Fruit fly (Drosophila melanogaster) whole organism, embryonic: ENCODE results near the gene Tace.

ENCODE experiments used
- CG10321 ChIP-seq: fragments of 200-800 bp; sonication (Bioruptor generic); IDR thresholded peaks from 2 replicates; pipeline ENCODE4 v1.3.6; 2022; ENCODE audit warnings: missing biosample characterization, missing genetic modification characterization
- CG10979 ChIP-seq: fragments of 200-800 bp; sonication (Bioruptor generic); optimal IDR thresholded peaks from 2 replicates; lab custom pipeline; 2018; ENCODE audit warnings: missing biosample characterization, mild to moderate bottlenecking, missing genetic modification characterization, moderate library complexity
- CG11247 ChIP-seq: fragments of 200-800 bp; sonication (Bioruptor generic); IDR thresholded peaks from 2 replicates; pipeline ENCODE4 v1.3.6; 2022; ENCODE audit warnings: missing biosample characterization, missing genetic modification characterization
- CG1233 ChIP-seq: fragments of 200-800 bp; sonication (Bioruptor generic); optimal IDR thresholded peaks from 4 replicates; lab custom pipeline; 2018; ENCODE audit warnings: missing biosample characterization, mild to moderate bottlenecking, missing genetic modification characterization
- CG12744 ChIP-seq: fragments of 200-800 bp; sonication (Bioruptor generic); optimal IDR thresholded peaks from 2 replicates; lab custom pipeline; 2016; ENCODE audit warnings: missing biosample characterization, missing genetic modification characterization
- CG13424 ChIP-seq: fragments of 200-800 bp; sonication (Bioruptor generic); optimal IDR thresholded peaks from 2 replicates; lab custom pipeline; 2019; ENCODE audit warnings: missing biosample characterization, mild to moderate bottlenecking, missing genetic modification characterization, moderate library complexity
- CG1647 ChIP-seq: fragments of 200-800 bp; sonication (Bioruptor generic); optimal IDR thresholded peaks from 3 replicates; lab custom pipeline; 2016; ENCODE audit warnings: missing biosample characterization, missing genetic modification characterization
- CG17829 ChIP-seq: fragments of 200-800 bp; optimal IDR thresholded peaks from 2 replicates; lab custom pipeline; 2019; ENCODE audit warnings: missing biosample characterization, mild to moderate bottlenecking, missing genetic modification characterization, moderate library complexity
- CG2129 ChIP-seq: fragments of 200-800 bp; sonication (Bioruptor generic); IDR thresholded peaks from 2 replicates; pipeline ENCODE4 v1.3.6; 2022; ENCODE audit warnings: missing biosample characterization, missing genetic modification characterization; ENCODE audit not compliant: partially characterized antibody
- CG32532 ChIP-seq: fragments of 200-800 bp; sonication (Bioruptor generic); IDR thresholded peaks from 2 replicates; pipeline ENCODE4 v1.3.6; 2022; ENCODE audit warnings: missing biosample characterization, missing genetic modification characterization
- CG34376 ChIP-seq: fragments of 200-800 bp; sonication (Bioruptor generic); optimal IDR thresholded peaks from 2 replicates; lab custom pipeline; 2018; ENCODE audit warnings: missing biosample characterization, mild to moderate bottlenecking, missing genetic modification characterization
- CG8388 ChIP-seq: fragments of 200-800 bp; sonication (Bioruptor generic); optimal IDR thresholded peaks from 2 replicates; lab custom pipeline; 2019; ENCODE audit warnings: missing biosample characterization, mild to moderate bottlenecking, missing genetic modification characterization, moderate library complexity
- CG9932 ChIP-seq: fragments of 200-800 bp; sonication (Bioruptor generic); IDR thresholded peaks from 2 replicates; pipeline ENCODE4 v1.3.6; 2022; ENCODE audit warnings: missing biosample characterization, missing genetic modification characterization
- Dref ChIP-seq: fragments of 200-800 bp; sonication (Bioruptor generic); IDR thresholded peaks from 2 replicates; pipeline ENCODE4 v1.3.6; 2022; ENCODE audit warnings: missing biosample characterization, missing genetic modification characterization
- Ets65A ChIP-seq: fragments of 200-800 bp; sonication (Bioruptor generic); peaks from one replicate; lab custom pipeline; 2016; ENCODE audit warnings: missing biosample characterization, missing genetic modification characterization
- Gsc ChIP-seq: fragments of 200-800 bp; sonication (Bioruptor generic); IDR thresholded peaks from 2 replicates; pipeline ENCODE4 v1.3.6; 2022; ENCODE audit warnings: missing biosample characterization, missing genetic modification characterization
- HmgD ChIP-seq: fragments of 200-800 bp; sonication (Bioruptor generic); optimal IDR thresholded peaks from 3 replicates; lab custom pipeline; 2016; ENCODE audit warnings: missing biosample characterization, missing genetic modification characterization
- Hsf ChIP-seq: fragments of 200-800 bp; sonication (Bioruptor generic); optimal IDR thresholded peaks from 3 replicates; lab custom pipeline; 2016; ENCODE audit warnings: missing biosample characterization, missing genetic modification characterization
- Lpt ChIP-seq: fragments of >200 bp; optimal IDR thresholded peaks from 2 replicates; lab custom pipeline; 2018; ENCODE audit warnings: missing biosample characterization, missing genetic modification characterization
- Med ChIP-seq: fragments of 200-800 bp; sonication (Bioruptor generic); peaks from one replicate; lab custom pipeline; 2016; ENCODE audit warnings: missing biosample characterization, missing genetic modification characterization, mild to moderate bottlenecking, inconsistent platforms, moderate library complexity
- NfI ChIP-seq: fragments of 200-800 bp; sonication (Bioruptor generic); optimal IDR thresholded peaks from 3 replicates; lab custom pipeline; 2018; ENCODE audit warnings: missing biosample characterization, mild to moderate bottlenecking, missing genetic modification characterization, moderate library complexity
- ara ChIP-seq: fragments of 200-800 bp; sonication (Bioruptor generic); IDR thresholded peaks from 2 replicates; pipeline ENCODE4 v1.3.6; 2022; ENCODE audit warnings: missing biosample characterization, missing genetic modification characterization
- bigmax ChIP-seq: fragments of 200-800 bp; sonication (Bioruptor generic); optimal IDR thresholded peaks from 2 replicates; lab custom pipeline; 2018; ENCODE audit warnings: missing biosample characterization, mild to moderate bottlenecking, missing genetic modification characterization
- cato ChIP-seq: fragments of 200-800 bp; sonication (Bioruptor generic); optimal IDR thresholded peaks from 2 replicates; lab custom pipeline; 2016; ENCODE audit warnings: missing biosample characterization, missing genetic modification characterization, borderline replicate concordance
- caup ChIP-seq: fragments of 200-800 bp; sonication (Bioruptor generic); optimal IDR thresholded peaks from 3 replicates; lab custom pipeline; 2017; ENCODE audit warnings: missing biosample characterization, mild to moderate bottlenecking, missing genetic modification characterization, moderate library complexity; ENCODE audit not compliant: severe bottlenecking
- corto ChIP-seq: fragments of 200-800 bp; sonication (Bioruptor generic); optimal IDR thresholded peaks from 2 replicates; lab custom pipeline; 2016; ENCODE audit warnings: missing biosample characterization, mild to moderate bottlenecking, missing genetic modification characterization, moderate library complexity
- dimm ChIP-seq: fragments of 200-800 bp; sonication (Bioruptor generic); IDR thresholded peaks from 2 replicates; pipeline ENCODE4 v1.3.6; 2022; ENCODE audit warnings: missing biosample characterization, missing genetic modification characterization
- dpn ChIP-seq, 2 experiments: fragments of 200-800 bp; sonication (Bioruptor generic); optimal IDR thresholded peaks; 3 replicates each; lab custom pipeline; 2016; ENCODE audit warnings: missing biosample characterization in 2 of 2, missing genetic modification characterization in 2 of 2
- dysf ChIP-seq: fragments of 200-800 bp; sonication (Bioruptor generic); IDR thresholded peaks from 3 replicates; pipeline ENCODE4 v1.3.6; 2022; ENCODE audit warnings: missing biosample characterization, missing genetic modification characterization
- fd96Cb ChIP-seq: fragments of 200-800 bp; sonication (Bioruptor generic); optimal IDR thresholded peaks from 2 replicates; lab custom pipeline; 2018; ENCODE audit warnings: missing biosample characterization, mild to moderate bottlenecking, missing genetic modification characterization, moderate library complexity
- fu2 ChIP-seq: fragments of 200-800 bp; sonication (Bioruptor generic); optimal IDR thresholded peaks from 2 replicates; lab custom pipeline; 2016; ENCODE audit warnings: missing biosample characterization, missing genetic modification characterization
- gce ChIP-seq: fragments of 200-800 bp; sonication (Bioruptor generic); IDR thresholded peaks from 3 replicates; pipeline ENCODE4 v1.3.6; 2022; ENCODE audit warnings: missing biosample characterization, missing genetic modification characterization
- gro ChIP-seq: fragments of 200-800 bp; sonication (Bioruptor generic); optimal IDR thresholded peaks from 2 replicates; lab custom pipeline; 2016; ENCODE audit warnings: missing biosample characterization, missing genetic modification characterization
- gsb ChIP-seq: fragments of 200-800 bp; sonication (Bioruptor generic); IDR thresholded peaks from 2 replicates; pipeline ENCODE4 v1.3.6; 2022; ENCODE audit warnings: missing biosample characterization, missing genetic modification characterization
- ind ChIP-seq: fragments of 200-800 bp; sonication (Bioruptor generic); optimal IDR thresholded peaks from 3 replicates; lab custom pipeline; 2016; ENCODE audit warnings: missing biosample characterization, missing genetic modification characterization
- insv ChIP-seq, 2 experiments: fragments of 200-800 bp; sonication (Bioruptor generic); optimal IDR thresholded peaks; 3 replicates each; lab custom pipeline; 2016 to 2018; ENCODE audit warnings: missing biosample characterization in 2 of 2, missing genetic modification characterization in 2 of 2
- kah ChIP-seq: fragments of 200-800 bp; sonication (Bioruptor generic); optimal IDR thresholded peaks from 2 replicates; lab custom pipeline; 2018; ENCODE audit warnings: missing biosample characterization, mild to moderate bottlenecking, missing genetic modification characterization
- kay ChIP-seq: fragments of 200-800 bp; sonication (Bioruptor generic); optimal IDR thresholded peaks from 2 replicates; lab custom pipeline; 2016; ENCODE audit warnings: missing biosample characterization, missing genetic modification characterization
- klu ChIP-seq: fragments of 200-800 bp; sonication (Bioruptor generic); IDR thresholded peaks from 2 replicates; pipeline ENCODE4 v1.3.6; 2022; ENCODE audit warnings: missing biosample characterization, missing genetic modification characterization
- maf-S ChIP-seq: fragments of 200-800 bp; sonication (Bioruptor generic); optimal IDR thresholded peaks from 2 replicates; lab custom pipeline; 2016; ENCODE audit warnings: missing biosample characterization, missing genetic modification characterization
- nerfin-2 ChIP-seq: fragments of 200-800 bp; sonication (Bioruptor generic); IDR thresholded peaks from 2 replicates; pipeline ENCODE4 v1.3.6; 2022; ENCODE audit warnings: missing biosample characterization, missing genetic modification characterization; ENCODE audit not compliant: partially characterized antibody
- oc ChIP-seq: fragments of 200-800 bp; sonication (Bioruptor generic); optimal IDR thresholded peaks from 2 replicates; lab custom pipeline; 2018; ENCODE audit warnings: missing biosample characterization, mild to moderate bottlenecking, missing genetic modification characterization, moderate library complexity
- otp ChIP-seq: fragments of 200-800 bp; sonication (Bioruptor generic); IDR thresholded peaks from 3 replicates; pipeline ENCODE4, ENCODE4 v1.3.6; 2022; ENCODE audit warnings: missing biosample characterization, missing genetic modification characterization
- psq ChIP-seq: fragments of 200-800 bp; sonication (Bioruptor generic); optimal IDR thresholded peaks from 2 replicates; lab custom pipeline; 2017; ENCODE audit warnings: missing biosample characterization, missing genetic modification characterization
- pum ChIP-seq: fragments of 200-800 bp; sonication (Bioruptor generic); optimal IDR thresholded peaks from 2 replicates; lab custom pipeline; 2016; ENCODE audit warnings: missing biosample characterization, missing genetic modification characterization
- schlank ChIP-seq: fragments of 200-800 bp; sonication (Bioruptor generic); optimal IDR thresholded peaks from 2 replicates; lab custom pipeline; 2018; ENCODE audit warnings: missing biosample characterization, mild to moderate bottlenecking, missing genetic modification characterization
- sisA ChIP-seq: fragments of 200-800 bp; sonication (Bioruptor generic); IDR thresholded peaks from 2 replicates; pipeline ENCODE4 v1.3.6; 2022; ENCODE audit warnings: missing biosample characterization, missing genetic modification characterization
- stwl ChIP-seq: fragments of 200-800 bp; sonication (Bioruptor generic); optimal IDR thresholded peaks from 3 replicates; lab custom pipeline; 2018; ENCODE audit warnings: missing biosample characterization, mild to moderate bottlenecking, missing genetic modification characterization, moderate library complexity
- zen ChIP-seq: fragments of 200-800 bp; sonication (Bioruptor generic); optimal IDR thresholded peaks from 3 replicates; lab custom pipeline; 2018; ENCODE audit warnings: missing biosample characterization, mild to moderate bottlenecking, missing genetic modification characterization, moderate library complexity
- zfh1 ChIP-seq: fragments of 200-800 bp; sonication (Bioruptor generic); IDR thresholded peaks from 3 replicates; pipeline ENCODE4 v1.3.6; 2022; ENCODE audit warnings: missing biosample characterization, missing genetic modification characterization

The Tace gene

dm6 chr3R:30043139-30043744 is 42.9 kb downstream of the Tace start, which contains the start of gene Sry-delta (continued):
- TF ChIP-seq CG34376 (peak; percentile 72), gsb (GFP tag; lab: Robert Waterston, UW) (0 out of 2 replicates have a peak, but pooled peaks have one; percentile 8), Lpt (no peak), HmgD (GFP tag; lab: Kevin White, UChicago) (peak; percentile 96), nerfin-2 (GFP tag; lab: Robert Waterston, UW) (peak; percentile 19; the same call in 1 of the 2 replicates), Ets65A (GFP tag; lab: Kevin White, UChicago) (peak; percentile 99), CG17829 (tag; lab: Kevin White, UChicago) (peak; percentile 84), ara (GFP tag; lab: Robert Waterston, UW) (peak; percentile 76), CG1647 (GFP tag; lab: Kevin White, UChicago) (peak; percentile 91), kah (peak; percentile 21), ind (GFP tag; lab: Kevin White, UChicago) (peak; percentile 88), CG32532 (peak; percentile 88), dysf (GFP tag; lab: Robert Waterston, UW) (peak; percentile 59; the same call in 2 of the 3 replicates), stwl (peak; percentile 93), CG8388 (peak; percentile 56), psq (GFP tag; lab: Kevin White, UChicago) (peak; percentile 60), otp (GFP tag; lab: Robert Waterston, UW) (peak; percentile 80), fu2 (GFP tag; lab: Kevin White, UChicago) (peak; percentile 81), dpn (GFP tag; optimal IDR thresholded peaks at IDR 0.05; lab: Kevin White, UChicago) (peak; percentile 88 to 93), Gsc (GFP tag; lab: Robert Waterston, UW) (no peak), NfI (GFP tag; lab: Kevin White, UChicago) (peak; percentile 83), Hsf (GFP tag; lab: Kevin White, UChicago) (peak; percentile 87), insv (GFP tag; optimal IDR thresholded peaks at IDR 0.05; lab: Kevin White, UChicago) (peak in 1 of 2 experiments; percentile 46), maf-S (GFP tag; lab: Kevin White, UChicago) (peak; percentile 86), schlank (tag; lab: Kevin White, UChicago) (peak; percentile 56), CG12744 (GFP tag; lab: Kevin White, UChicago) (peak; percentile 55), CG1233 (GFP tag; lab: Kevin White, UChicago) (peak; percentile 52), klu (GFP tag; lab: Robert Waterston, UW) (peak; percentile 64), dimm (0 out of 2 replicates have a peak, but pooled peaks have one; percentile 3), bigmax (GFP tag; lab: Kevin White, UChicago) (peak; percentile 79), fd96Cb (tag; lab: Kevin White, UChicago) (peak; percentile 46), kay (GFP tag; lab: Kevin White, UChicago) (peak; percentile 61), caup (no peak), Dref (GFP tag; lab: Robert Waterston, UW) (peak; percentile 77), pum (GFP tag; lab: Kevin White, UChicago) (peak; percentile 86), cato (GFP tag; lab: Kevin White, UChicago) (peak; percentile 28), sisA (GFP tag; lab: Robert Waterston, UW) (peak; percentile 78), CG10321 (GFP tag; lab: Robert Waterston, UW) (peak; percentile 8; the same call in 1 of the 2 replicates), zen (tag; lab: Kevin White, UChicago) (peak; percentile 80), gce (GFP tag; lab: Robert Waterston, UW) (0 out of 3 replicates have a peak, but pooled peaks have one; percentile 20), CG9932 (GFP tag; lab: Robert Waterston, UW) (peak; percentile 96), Med (GFP tag; lab: Kevin White, UChicago) (peak; percentile 99), oc (tag; lab: Kevin White, UChicago) (no peak), gro (peak; percentile 93), zfh1 (GFP tag; lab: Robert Waterston, UW) (peak; percentile 73; the same call in 2 of the 3 replicates), CG13424 (peak; percentile 72), CG11247 (GFP tag; lab: Robert Waterston, UW) (peak; percentile 84), CG2129 (GFP tag; lab: Robert Waterston, UW) (peak; percentile 56), corto (GFP tag; lab: Kevin White, UChicago) (no peak), CG10979 (peak; percentile 59)
